Worm (Caenorhabditis elegans): ENCODE data around the gene mltn-5.

- no peak for TF ChIP-seq snpc-4 (tag; optimal IDR thresholded peaks at IDR 0.05)
- no peak for TF ChIP-seq lin-13 (GFP tag; optimal IDR thresholded peaks at IDR 0.05)
- TF ChIP-seq vab-15 (tag; optimal IDR thresholded peaks at IDR 0.05), result no peak
- no peak for TF ChIP-seq ama-1 (optimal IDR thresholded peaks at IDR 0.05)
- TF ChIP-seq blmp-1 (tag; optimal IDR thresholded peaks at IDR 0.05), result no peak
- TF ChIP-seq nhr-28 (tag; optimal IDR thresholded peaks at IDR 0.05), result no peak
- TF ChIP-seq nhr-237 (tag; optimal IDR thresholded peaks at IDR 0.05), result no peak
Observed at ce11 chrII:13875734-13876133, 49.3 kb upstream of the mltn-5 start, which contains the start of gene ing-3.

All from whole organism, L1 larva.